Worm (Caenorhabditis elegans): ENCODE data around the gene lron-4.

ce11 chrII:8152711-8153325 lies 40.9 kb upstream of the lron-4 start:
- TF ChIP-seq pqm-1 (tag; optimal IDR thresholded peaks at IDR 0.05) (no peak), unc-62 (GFP tag; optimal IDR thresholded peaks at IDR 0.05 in 1 of 2) (no peak), unc-62 (tag; optimal IDR thresholded peaks at IDR 0.05) (no peak), ces-1 (GFP tag; optimal IDR thresholded peaks at IDR 0.05) (no peak), lir-3 (tag; optimal IDR thresholded peaks at IDR 0.05) (no peak), lin-13 (GFP tag; optimal IDR thresholded peaks at IDR 0.05) (no peak)
